Fruit fly (Drosophila melanogaster) whole organism, pupa: ENCODE results near the gene CG11068.

Experiments used
- CG12605 ChIP-seq: fragments of 200-800 bp; sonication (Bioruptor generic); IDR thresholded peaks from 2 replicates; pipeline ENCODE4 v1.3.6; 2022; ENCODE audit warnings: missing biosample characterization, missing genetic modification characterization
- CG17806 ChIP-seq: fragments of 200-800 bp; sonication (Bioruptor generic); optimal IDR thresholded peaks from 2 replicates; lab custom pipeline; 2018; ENCODE audit warnings: missing biosample characterization, mild to moderate bottlenecking, missing genetic modification characterization, moderate library complexity
- CG34367 ChIP-seq: fragments of 200-800 bp; sonication (Bioruptor generic); optimal IDR thresholded peaks from 2 replicates; lab custom pipeline; 2018; ENCODE audit warnings: missing biosample characterization, mild to moderate bottlenecking, missing genetic modification characterization
- CG4496 ChIP-seq: fragments of 200-800 bp; sonication (Bioruptor generic); IDR thresholded peaks from 3 replicates; pipeline ENCODE4 v1.3.6; 2022; ENCODE audit warnings: missing biosample characterization, missing genetic modification characterization
- CG8159 ChIP-seq: fragments of 200-800 bp; sonication (Bioruptor generic); optimal IDR thresholded peaks from 3 replicates; lab custom pipeline; 2018; ENCODE audit warnings: missing biosample characterization, mild to moderate bottlenecking, missing genetic modification characterization, moderate library complexity
- D1 ChIP-seq: fragments of 200-800 bp; sonication (Bioruptor generic); optimal IDR thresholded peaks from 2 replicates; lab custom pipeline; 2018; ENCODE audit warnings: missing biosample characterization, mild to moderate bottlenecking, missing genetic modification characterization, moderate library complexity
- Pif1A ChIP-seq: fragments of 200-800 bp; sonication (Bioruptor generic); optimal IDR thresholded peaks from 3 replicates; lab custom pipeline; 2016; ENCODE audit warnings: missing biosample characterization, missing genetic modification characterization
- gl ChIP-seq: fragments of 200-800 bp; sonication (Bioruptor generic); optimal IDR thresholded peaks from 2 replicates; lab custom pipeline; 2018; ENCODE audit warnings: missing biosample characterization, mild to moderate bottlenecking, missing genetic modification characterization
- rn ChIP-seq: fragments of 200-800 bp; sonication (Bioruptor generic); IDR thresholded peaks from 2 replicates; pipeline ENCODE4 v1.3.6; 2022; ENCODE audit warnings: missing biosample characterization, missing genetic modification characterization

dm6 chrX:13988861-13989260 is 33.8 kb downstream of the CG11068 start:
- no peak for TF ChIP-seq D1 (tag; lab: Kevin White, UChicago)
- TF ChIP-seq CG17806, result peak; percentile 43
- TF ChIP-seq CG12605 (GFP tag; lab: Robert Waterston, UW), result peak; percentile 96
- TF ChIP-seq CG34367 (tag; lab: Kevin White, UChicago), result peak; percentile 75
- TF ChIP-seq CG4496, result peak; percentile 95
- TF ChIP-seq gl (tag; lab: Kevin White, UChicago), result peak; percentile 84
- peak; percentile 53; the same call in 1 of the 2 replicates for TF ChIP-seq rn (GFP tag; lab: Robert Waterston, UW)
- TF ChIP-seq Pif1A (GFP tag; lab: Kevin White, UChicago), result peak; percentile 70
- TF ChIP-seq CG8159 (tag; lab: Kevin White, UChicago), result peak; percentile 54
